Worm (Caenorhabditis elegans) whole organism, L2 larva: ENCODE data around the gene epg-7.

Experiments used
- alr-1 ChIP-seq: fragments of 150-350 bp; optimal IDR thresholded peaks from 2 replicates; lab custom pipeline; 2014; ENCODE audit warnings: missing biosample characterization, missing genetic modification characterization
- ama-1 ChIP-seq: fragments of 150-350 bp; optimal IDR thresholded peaks from 2 replicates; lab custom pipeline; 2018; ENCODE audit warnings: inconsistent platforms
- ceh-82 ChIP-seq: fragments of 150-350 bp; optimal IDR thresholded peaks from 2 replicates; lab custom pipeline; 2014; ENCODE audit warnings: missing biosample characterization, missing genetic modification characterization
- crh-2 ChIP-seq: sonication (generic microtip); optimal IDR thresholded peaks from 2 replicates; lab custom pipeline; 2017; ENCODE audit warnings: missing biosample characterization, missing genetic modification characterization
- elt-3 ChIP-seq: sonication (generic microtip); optimal IDR thresholded peaks from 2 replicates; lab custom pipeline; 2017; ENCODE audit warnings: missing biosample characterization, missing genetic modification characterization
- lin-13 ChIP-seq: fragments of 150-350 bp; optimal IDR thresholded peaks from 2 replicates; lab custom pipeline; 2014; ENCODE audit warnings: missing biosample characterization, missing genetic modification reagents, missing genetic modification characterization
- mdl-1 ChIP-seq, 2 experiments: fragments of 150-350 bp in 1 of 2; sonication (generic microtip) in 1 of 2; optimal IDR thresholded peaks; 2 replicates each; lab custom pipeline; 2017; ENCODE audit warnings: missing biosample characterization in 2 of 2, missing genetic modification characterization in 2 of 2
- nhr-10 ChIP-seq: sonication (generic microtip); optimal IDR thresholded peaks from 2 replicates; lab custom pipeline; 2017; ENCODE audit warnings: missing biosample characterization, missing genetic modification characterization
- sma-9 ChIP-seq, 2 experiments: fragments of 150-350 bp in 1 of 2; sonication (generic microtip) in 1 of 2; optimal IDR thresholded peaks; 2 replicates each; lab custom pipeline; 2014 to 2016; ENCODE audit warnings: missing genetic modification characterization in 2 of 2, mild to moderate bottlenecking in 1 of 2, missing biosample characterization in 1 of 2, missing compliant biosample characterization in 1 of 2, missing genetic modification reagents in 1 of 2, moderate library complexity in 1 of 2
- snpc-4 ChIP-seq: fragments of 150-350 bp; optimal IDR thresholded peaks from 2 replicates; lab custom pipeline; 2014; ENCODE audit warnings: missing biosample characterization, missing genetic modification characterization
- unc-62 ChIP-seq: fragments of 150-350 bp; optimal IDR thresholded peaks from 2 replicates; lab custom pipeline; 2014; ENCODE audit warnings: missing biosample characterization, missing genetic modification reagents, missing genetic modification characterization
- ztf-1 ChIP-seq: fragments of 200-800 bp; sonication (Bioruptor generic); conservative IDR thresholded peaks from 2 replicates; pipeline ENCODE4 v1.3.6; 2022; ENCODE audit warnings: missing genetic modification characterization, missing compliant biosample characterization
- ztf-11 ChIP-seq: sonication (generic microtip); optimal IDR thresholded peaks from 2 replicates; lab custom pipeline; 2017; ENCODE audit warnings: missing biosample characterization, missing genetic modification characterization
- ztf-4 ChIP-seq: fragments of 150-350 bp; optimal IDR thresholded peaks from 2 replicates; lab custom pipeline; 2014; ENCODE audit warnings: missing biosample characterization, missing genetic modification characterization

DNA sequence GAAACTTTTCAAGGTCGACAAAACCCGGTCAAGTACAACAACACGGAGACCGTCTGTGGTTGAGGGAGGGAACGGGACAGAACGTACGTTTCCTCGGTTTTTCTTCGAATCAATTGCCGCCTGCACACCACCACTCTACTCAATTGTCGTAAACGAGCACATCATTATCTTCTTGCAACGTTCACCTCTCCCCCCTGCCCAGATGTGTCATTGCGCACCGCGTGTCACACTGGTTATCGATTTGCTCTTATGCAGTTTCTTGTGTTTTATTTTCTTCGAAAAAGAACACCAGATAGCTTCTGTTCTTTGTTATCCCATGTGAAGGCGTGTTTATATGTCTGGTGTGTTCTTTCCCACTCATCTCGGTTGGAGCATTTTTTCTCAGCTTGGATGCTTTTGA, 44.9 kb upstream of the epg-7 start:
- TF ChIP-seq elt-3 (tag; lab: Kevin White, UChicago), result no peak
- TF ChIP-seq nhr-10 (tag; lab: Kevin White, UChicago), result no peak
- no peak for TF ChIP-seq snpc-4 (tag; lab: Kevin White, UChicago)
- no peak for TF ChIP-seq mdl-1 (tag; optimal IDR thresholded peaks at IDR 0.05; lab: Kevin White, UChicago)
- TF ChIP-seq unc-62 (GFP tag; lab: Kevin White, UChicago), result no peak
- no peak for TF ChIP-seq ama-1 (lab: Kevin White, UChicago)
- TF ChIP-seq ztf-11 (tag; lab: Kevin White, UChicago), result no peak
- no peak for TF ChIP-seq alr-1
- TF ChIP-seq sma-9 (GFP tag; optimal IDR thresholded peaks at IDR 0.05; lab: Kevin White, UChicago), result no peak
- no peak for TF ChIP-seq sma-9 (tag; optimal IDR thresholded peaks at IDR 0.05; lab: Kevin White, UChicago)
- TF ChIP-seq lin-13, result no peak
- TF ChIP-seq ztf-4 (tag; lab: Kevin White, UChicago), result no peak
- no peak for TF ChIP-seq crh-2 (tag; lab: Kevin White, UChicago)
- no peak for TF ChIP-seq ceh-82 (tag; lab: Kevin White, UChicago)
- TF ChIP-seq ztf-1 (GFP tag; lab: Robert Waterston, UW), result no peak
